Fruit fly (Drosophila melanogaster): ENCODE data around the gene betaCOP.
A peak's percentile ranks its signal among the peaks of the same experiment; 100 is the strongest.

betaCOP gene

dm6 chrX:18405567-18406059 is 20.6 kb upstream of the betaCOP start (continued):
- TF ChIP-seq pita (GFP tag; optimal IDR thresholded peaks at IDR 0.05): no peak
- no peak for TF ChIP-seq ato (GFP tag; IDR thresholded peaks at IDR 0.05; ENCODE audit: partially characterized antibody)
- no peak for TF ChIP-seq Bgb (GFP tag; IDR thresholded peaks at IDR 0.05; ENCODE audit: partially characterized antibody)
- peak; percentile 59 for TF ChIP-seq oc (tag; optimal IDR thresholded peaks at IDR 0.05)
- 0 out of 4 replicates have a peak, but pooled peaks have one; percentile 19 for TF ChIP-seq Gug (GFP tag; IDR thresholded peaks at IDR 0.05)
- TF ChIP-seq gsb (GFP tag; IDR thresholded peaks at IDR 0.05): no peak
- TF ChIP-seq Hey (tag; optimal IDR thresholded peaks at IDR 0.05): no peak
- no peak for TF ChIP-seq btn (GFP tag; optimal IDR thresholded peaks at IDR 0.05)
- TF ChIP-seq E2f1 (GFP tag; IDR thresholded peaks at IDR 0.05): peak; percentile 23; the same call in 1 of the 2 replicates
- TF ChIP-seq repo (GFP tag; optimal IDR thresholded peaks at IDR 0.05): no peak
- TF ChIP-seq sob (GFP tag; IDR thresholded peaks at IDR 0.05): 0 out of 2 replicates have a peak, but pooled peaks have one; percentile 26
- peak; percentile 45 for TF ChIP-seq ttk (GFP tag; IDR thresholded peaks at IDR 0.05)
- peak; percentile 15 for TF ChIP-seq Dip3 (GFP tag; optimal IDR thresholded peaks at IDR 0.05)
- no peak for TF ChIP-seq CkIIα-i1 (GFP tag; IDR thresholded peaks at IDR 0.05)
- no peak for TF ChIP-seq CG17912 (GFP tag; optimal IDR thresholded peaks at IDR 0.05)
- peak; percentile 86 for TF ChIP-seq phol (tag; optimal IDR thresholded peaks at IDR 0.05)
- peak; percentile 97 for TF ChIP-seq Ets65A (GFP tag)
- TF ChIP-seq CrebB (tag; optimal IDR thresholded peaks at IDR 0.05): no peak
- no peak for TF ChIP-seq MBD-R2 (GFP tag; IDR thresholded peaks at IDR 0.05)
- no peak for TF ChIP-seq NK7.1 (GFP tag; optimal IDR thresholded peaks at IDR 0.05)
- TF ChIP-seq CG17612 (GFP tag; IDR thresholded peaks at IDR 0.05): no peak
- peak; percentile 61 for TF ChIP-seq CG10431 (GFP tag; optimal IDR thresholded peaks at IDR 0.05)
- TF ChIP-seq Myb (GFP tag; optimal IDR thresholded peaks at IDR 0.05): peak; percentile 8
- no peak for TF ChIP-seq YL-1 (GFP tag; optimal IDR thresholded peaks at IDR 0.05)
- no peak for TF ChIP-seq chm (GFP tag; IDR thresholded peaks at IDR 0.05)
- TF ChIP-seq CG7786 (GFP tag; optimal IDR thresholded peaks at IDR 0.05): peak; percentile 15
- TF ChIP-seq HLH4C (GFP tag; IDR thresholded peaks at IDR 0.05; ENCODE audit: partially characterized antibody): no peak
- peak in 1 of 3 experiments; percentile 60 for TF ChIP-seq lola (GFP tag; optimal IDR thresholded peaks at IDR 0.05)
- no peak for TF ChIP-seq Side (GFP tag; optimal IDR thresholded peaks at IDR 0.05)
- 0 out of 2 replicates have a peak, but pooled peaks have one; percentile 11 for TF ChIP-seq CG1024 (GFP tag; IDR thresholded peaks at IDR 0.05)
- peak; percentile 39 for TF ChIP-seq HHEX (GFP tag; optimal IDR thresholded peaks at IDR 0.05)
- TF ChIP-seq D (optimal IDR thresholded peaks at IDR 0.05): no peak
- TF ChIP-seq D (GFP tag; optimal IDR thresholded peaks at IDR 0.05): peak; percentile 59
- TF ChIP-seq CG4360 (GFP tag; IDR thresholded peaks at IDR 0.05): no peak
- peak; percentile 1 for TF ChIP-seq HmgZ (tag; optimal IDR thresholded peaks at IDR 0.05)
- no peak for TF ChIP-seq CHES-1-like (GFP tag; optimal IDR thresholded peaks at IDR 0.05)
- TF ChIP-seq HmgD (GFP tag; optimal IDR thresholded peaks at IDR 0.05): no peak
- TF ChIP-seq CG34422 (GFP tag; IDR thresholded peaks at IDR 0.05): peak; percentile 49; the same call in 2 of the 3 replicates
- TF ChIP-seq CG12071 (GFP tag; optimal IDR thresholded peaks at IDR 0.05): peak; percentile 14
- TF ChIP-seq CG10543 (GFP tag; optimal IDR thresholded peaks at IDR 0.05): no peak
- TF ChIP-seq gsb-n (tag; optimal IDR thresholded peaks at IDR 0.05): peak; percentile 49
- no peak for TF ChIP-seq pros (GFP tag; optimal IDR thresholded peaks at IDR 0.05)
- TF ChIP-seq Gsc (GFP tag; IDR thresholded peaks at IDR 0.05): no peak; the same call in 1 of the 2 replicates
- peak in 1 of 2 experiments; percentile 81 for TF ChIP-seq bsh (GFP tag; optimal IDR thresholded peaks at IDR 0.05)
- no peak for TF ChIP-seq Hr39 (optimal IDR thresholded peaks at IDR 0.05)
- no peak for TF ChIP-seq ranshi (GFP tag; IDR thresholded peaks at IDR 0.05)
- TF ChIP-seq danr (GFP tag; IDR thresholded peaks at IDR 0.05): peak; percentile 56; the same call in 1 of the 2 replicates
- TF ChIP-seq CG12219 (GFP tag; optimal IDR thresholded peaks at IDR 0.05): peak; percentile 40
- TF ChIP-seq Fer3 (tag; optimal IDR thresholded peaks at IDR 0.05): peak; percentile 10
- no peak for TF ChIP-seq crc (GFP tag; optimal IDR thresholded peaks at IDR 0.05)
- 0 out of 2 replicates have a peak, but pooled peaks have one; percentile 32 for TF ChIP-seq CG4404 (GFP tag; IDR thresholded peaks at IDR 0.05)
